Worm (Caenorhabditis elegans) whole organism, mixed stage, embryonic: ENCODE data around the gene rpl-20.

Experiments
- M03D4.4 ChIP-seq: sonication (generic microtip); optimal IDR thresholded peaks from 2 replicates; lab custom pipeline; 2017; ENCODE audit warnings: mild to moderate bottlenecking, missing genetic modification characterization, missing compliant biosample characterization
- bed-3 ChIP-seq: fragments of 200-800 bp; sonication (Bioruptor generic); optimal IDR thresholded peaks from 3 replicates; lab custom pipeline; 2018; ENCODE audit warnings: mild to moderate bottlenecking, missing genetic modification characterization, moderate library complexity, missing compliant biosample characterization
- blmp-1 ChIP-seq: fragments of 150-350 bp; optimal IDR thresholded peaks from 2 replicates; lab custom pipeline; 2014; ENCODE audit warnings: missing biosample characterization, missing genetic modification characterization
- ceh-39 ChIP-seq: fragments of 150-350 bp; optimal IDR thresholded peaks from 2 replicates; lab custom pipeline; 2014; ENCODE audit warnings: missing biosample characterization, missing genetic modification characterization
- ceh-43 ChIP-seq: fragments of 200-800 bp; sonication (Bioruptor generic); optimal IDR thresholded peaks from 2 replicates; lab custom pipeline; 2018; ENCODE audit warnings: mild to moderate bottlenecking, missing genetic modification characterization, moderate library complexity, missing compliant biosample characterization
- ceh-83 ChIP-seq: fragments of 200-800 bp; sonication (Bioruptor generic); optimal IDR thresholded peaks from 2 replicates; lab custom pipeline; 2018; ENCODE audit warnings: mild to moderate bottlenecking, missing genetic modification characterization, missing compliant biosample characterization
- ces-1 ChIP-seq: fragments of 150-350 bp; optimal IDR thresholded peaks from 2 replicates; lab custom pipeline; 2014; ENCODE audit warnings: missing biosample characterization, missing genetic modification reagents, missing genetic modification characterization
- drap-1 ChIP-seq: fragments of 200-800 bp; sonication (Bioruptor generic); optimal IDR thresholded peaks from 3 replicates; lab custom pipeline; 2018; ENCODE audit warnings: mild to moderate bottlenecking, missing genetic modification characterization, missing compliant biosample characterization
- elt-1 ChIP-seq: sonication (generic microtip); optimal IDR thresholded peaks from 2 replicates; lab custom pipeline; 2017; ENCODE audit warnings: missing genetic modification characterization, mild to moderate bottlenecking, missing compliant biosample characterization, antibody characterized with exemption, moderate library complexity, borderline replicate concordance; ENCODE audit not compliant: insufficient read depth
- flh-1 ChIP-seq: fragments of 200-800 bp; sonication (Bioruptor generic); optimal IDR thresholded peaks from 2 replicates; lab custom pipeline; 2018; ENCODE audit warnings: mild to moderate bottlenecking, missing genetic modification characterization, moderate library complexity, missing compliant biosample characterization
- ham-2 ChIP-seq: fragments of 200-800 bp; sonication (Bioruptor generic); optimal IDR thresholded peaks from 2 replicates; lab custom pipeline; 2018; ENCODE audit warnings: mild to moderate bottlenecking, missing genetic modification characterization, missing compliant biosample characterization
- hlh-1 ChIP-seq: fragments of 150-350 bp; optimal IDR thresholded peaks from 2 replicates; lab custom pipeline; 2014; ENCODE audit warnings: missing biosample characterization, missing genetic modification reagents, missing genetic modification characterization
- lin-32 ChIP-seq: fragments of 200-800 bp; sonication (Bioruptor generic); optimal IDR thresholded peaks from 2 replicates; lab custom pipeline; 2018; ENCODE audit warnings: mild to moderate bottlenecking, missing genetic modification characterization, missing compliant biosample characterization
- lsy-2 ChIP-seq: fragments of 150-350 bp; optimal IDR thresholded peaks from 2 replicates; lab custom pipeline; 2014; ENCODE audit warnings: missing biosample characterization, missing genetic modification characterization
- mab-5 ChIP-seq: fragments of 150-350 bp; optimal IDR thresholded peaks from 2 replicates; lab custom pipeline; 2014; ENCODE audit warnings: missing biosample characterization, missing genetic modification characterization
- mep-1 ChIP-seq: fragments of 150-350 bp; optimal IDR thresholded peaks from 2 replicates; lab custom pipeline; 2017; ENCODE audit warnings: missing biosample characterization, missing genetic modification reagents, missing genetic modification characterization, inconsistent platforms
- nhr-12 ChIP-seq: fragments of 150-350 bp; optimal IDR thresholded peaks from 2 replicates; lab custom pipeline; 2014; ENCODE audit warnings: missing biosample characterization, missing genetic modification characterization
- nhr-237 ChIP-seq: fragments of 150-350 bp; optimal IDR thresholded peaks from 2 replicates; lab custom pipeline; 2014; ENCODE audit warnings: missing biosample characterization, missing genetic modification characterization
- nhr-28 ChIP-seq: fragments of 150-350 bp; optimal IDR thresholded peaks from 2 replicates; lab custom pipeline; 2014; ENCODE audit warnings: missing biosample characterization, missing genetic modification characterization
- nhr-76 ChIP-seq: sonication (generic microtip); optimal IDR thresholded peaks from 2 replicates; lab custom pipeline; 2017; ENCODE audit warnings: missing biosample characterization, missing genetic modification characterization
- pha-4 ChIP-seq: fragments of 150-350 bp; optimal IDR thresholded peaks from 2 replicates; lab custom pipeline; 2018; ENCODE audit warnings: missing biosample characterization, missing genetic modification reagents, missing genetic modification characterization
- sem-2 ChIP-seq: fragments of 200-800 bp; sonication (Bioruptor generic); optimal IDR thresholded peaks from 2 replicates; lab custom pipeline; 2018; ENCODE audit warnings: mild to moderate bottlenecking, missing genetic modification characterization, missing compliant biosample characterization
- snpc-4 ChIP-seq: fragments of 150-350 bp; optimal IDR thresholded peaks from 2 replicates; lab custom pipeline; 2014; ENCODE audit warnings: missing biosample characterization, missing genetic modification characterization
- sptf-1 ChIP-seq: sonication (generic microtip); optimal IDR thresholded peaks from 2 replicates; lab custom pipeline; 2017; ENCODE audit warnings: mild to moderate bottlenecking, missing genetic modification characterization, moderate library complexity, missing compliant biosample characterization
- unc-120 ChIP-seq: sonication (generic microtip); optimal IDR thresholded peaks from 2 replicates; lab custom pipeline; 2017; ENCODE audit warnings: missing genetic modification characterization, missing compliant biosample characterization; ENCODE audit not compliant: poor library complexity, severe bottlenecking
- unc-39 ChIP-seq: fragments of 150-350 bp; optimal IDR thresholded peaks from 2 replicates; lab custom pipeline; 2014; ENCODE audit warnings: missing biosample characterization, missing genetic modification characterization
- zip-8 ChIP-seq: fragments of 150-350 bp; optimal IDR thresholded peaks from 2 replicates; lab custom pipeline; 2014; ENCODE audit warnings: missing biosample characterization, missing genetic modification characterization
- ztf-11 ChIP-seq: fragments of 150-350 bp; optimal IDR thresholded peaks from 2 replicates; lab custom pipeline; 2014; ENCODE audit warnings: missing biosample characterization, missing genetic modification characterization

Gene rpl-20

ce11 chrIV:4780129-4780528, 30.6 kb upstream of the rpl-20 start, which contains the start of gene set-15:
Gene set-15 (minus strand): TSS chrIV:4780229.
- TF ChIP-seq ceh-83 (no peak), ham-2 (GFP tag; lab: Kevin White, UChicago) (no peak), M03D4.4 (tag; lab: Kevin White, UChicago) (no peak), nhr-12 (tag; lab: Kevin White, UChicago) (no peak), bed-3 (no peak), ces-1 (no peak), ceh-43 (GFP tag; lab: Kevin White, UChicago) (no peak), mab-5 (tag; lab: Kevin White, UChicago) (no peak), flh-1 (GFP tag; lab: Kevin White, UChicago) (no peak), mep-1 (tag; lab: Kevin White, UChicago) (no peak), elt-1 (tag; lab: Kevin White, UChicago) (no peak), blmp-1 (tag; lab: Kevin White, UChicago) (no peak), nhr-237 (tag; lab: Kevin White, UChicago) (no peak), unc-120 (tag; lab: Kevin White, UChicago) (no peak)

DNA sequence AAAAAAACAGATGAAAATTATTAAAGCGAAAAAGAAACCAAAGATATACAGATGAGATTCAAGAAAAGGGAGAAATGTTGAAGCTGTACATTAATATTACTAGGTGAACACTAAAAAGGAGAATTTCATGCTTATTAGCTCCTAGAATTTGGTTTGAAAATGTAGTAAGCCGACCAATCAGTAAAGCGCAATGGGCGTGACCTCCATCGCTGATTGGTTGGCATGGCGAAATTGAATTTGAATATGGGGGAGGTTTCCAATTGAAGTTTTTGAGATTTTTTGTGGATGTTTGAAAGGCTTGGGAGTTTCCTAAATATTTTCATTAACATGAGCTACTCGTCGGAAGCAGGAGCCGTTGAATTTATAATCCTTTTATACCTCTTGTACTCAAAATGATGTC, 26.9 kb upstream of the rpl-20 start:
- TF ChIP-seq snpc-4 = no peak
- no peak for TF ChIP-seq drap-1 (GFP tag; lab: Kevin White, UChicago)
- no peak for TF ChIP-seq ztf-11 (tag; lab: Kevin White, UChicago)
- TF ChIP-seq ham-2 (GFP tag; lab: Kevin White, UChicago) = no peak
- TF ChIP-seq mab-5 (tag; lab: Kevin White, UChicago) = no peak
- TF ChIP-seq, all 35 proteins: peak for 0

DNA sequence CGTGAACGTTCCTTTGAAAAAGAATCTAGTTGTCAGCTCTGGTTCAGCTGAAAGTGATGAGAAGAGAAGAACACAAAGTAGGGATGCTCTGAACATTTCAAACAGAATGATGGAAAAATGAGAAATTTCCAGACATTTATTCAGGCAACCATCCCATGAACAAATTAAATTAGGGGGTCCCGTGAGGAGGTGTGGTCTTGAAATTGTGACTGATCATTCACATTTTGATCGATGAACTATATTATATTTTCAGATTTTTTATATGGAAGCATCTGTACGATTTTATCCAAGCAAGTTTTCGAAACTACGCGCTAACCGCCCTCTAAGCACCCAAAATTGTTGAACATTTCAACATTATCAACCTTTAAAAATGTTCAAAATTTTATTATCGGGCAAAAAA, 26.4 kb upstream of the rpl-20 start, which contains the start of gene R11E3.19:
Gene R11E3.19, minus strand, starts transcription at position 101 of the 400 bp plus-strand sequence.
- TF ChIP-seq lin-32 (no peak), ceh-39 (tag; lab: Kevin White, UChicago) (no peak), zip-8 (no peak), unc-39 (tag; lab: Kevin White, UChicago) (no peak), mab-5 (tag; lab: Kevin White, UChicago) (no peak), nhr-28 (tag; lab: Kevin White, UChicago) (no peak), unc-120 (tag; lab: Kevin White, UChicago) (no peak), nhr-12 (tag; lab: Kevin White, UChicago) (no peak), sem-2 (no peak), ceh-83 (no peak), snpc-4 (no peak), bed-3 (no peak), hlh-1 (tag; lab: Kevin White, UChicago) (no peak), nhr-76 (tag; lab: Kevin White, UChicago) (no peak), elt-1 (tag; lab: Kevin White, UChicago) (no peak), M03D4.4 (tag; lab: Kevin White, UChicago) (no peak), drap-1 (GFP tag; lab: Kevin White, UChicago) (no peak), pha-4 (tag; lab: Kevin White, UChicago) (no peak), blmp-1 (tag; lab: Kevin White, UChicago) (no peak)

ce11 chrIV:4771792-4772191, 22.2 kb upstream of the rpl-20 start, which contains the start of gene R11E3.2:
Gene R11E3.2 (plus strand): TSS chrIV:4772092.
- no peak for TF ChIP-seq ztf-11 (tag; lab: Kevin White, UChicago)
- TF ChIP-seq ham-2 (GFP tag; lab: Kevin White, UChicago) = no peak
- TF ChIP-seq mep-1 (tag; lab: Kevin White, UChicago) = no peak
- TF ChIP-seq pha-4 (tag; lab: Kevin White, UChicago) = no peak
- no peak for TF ChIP-seq unc-120 (tag; lab: Kevin White, UChicago)
- TF ChIP-seq bed-3 = no peak
- no peak for TF ChIP-seq sem-2
- TF ChIP-seq drap-1 (GFP tag; lab: Kevin White, UChicago) = no peak
- TF ChIP-seq, all 35 proteins: peak for 0

DNA sequence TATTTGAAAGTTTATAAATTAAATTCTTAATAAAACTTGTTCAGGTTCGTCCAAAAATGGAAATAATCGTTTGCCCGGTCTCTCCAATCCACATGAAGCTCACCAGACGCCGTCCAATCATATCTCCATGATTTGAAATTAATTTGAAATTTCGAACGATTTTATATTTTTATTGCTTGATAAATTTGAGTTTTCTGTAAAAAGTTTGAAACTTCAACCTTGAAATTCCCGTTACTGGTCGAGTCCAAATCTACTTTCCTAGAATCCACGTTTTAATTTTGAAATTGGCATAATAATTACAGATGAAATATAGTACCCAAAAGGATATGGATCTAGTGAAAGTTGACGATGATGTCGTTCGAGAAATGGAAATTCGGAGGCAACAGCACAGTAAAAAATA, 14.8 kb upstream of the rpl-20 start, which contains the start of gene npp-26:
Gene npp-26, plus strand, starts transcription at position 301 of the 400 bp plus-strand sequence.
- TF ChIP-seq lsy-2 (tag; lab: Kevin White, UChicago) = no peak
- no peak for TF ChIP-seq drap-1 (GFP tag; lab: Kevin White, UChicago)
- no peak for TF ChIP-seq mep-1 (tag; lab: Kevin White, UChicago)
- no peak for TF ChIP-seq ceh-43 (GFP tag; lab: Kevin White, UChicago)
- TF ChIP-seq nhr-237 (tag; lab: Kevin White, UChicago) = no peak
- no peak for TF ChIP-seq nhr-28 (tag; lab: Kevin White, UChicago)
- TF ChIP-seq unc-120 (tag; lab: Kevin White, UChicago) = no peak
- no peak for TF ChIP-seq flh-1 (GFP tag; lab: Kevin White, UChicago)
- TF ChIP-seq unc-39 (tag; lab: Kevin White, UChicago) = no peak
- no peak for TF ChIP-seq ces-1
- TF ChIP-seq ceh-83 = no peak
- TF ChIP-seq ztf-11 (tag; lab: Kevin White, UChicago) = no peak
- no peak for TF ChIP-seq mab-5 (tag; lab: Kevin White, UChicago)
- no peak for TF ChIP-seq ceh-39 (tag; lab: Kevin White, UChicago)
- TF ChIP-seq sptf-1 = no peak
